Fruit fly (Drosophila melanogaster) whole organism, pupa: ENCODE results near the gene CG34250.

Source experiments
- CG10348 ChIP-seq: fragments of 200-800 bp; sonication (Bioruptor generic); IDR thresholded peaks from 2 replicates; pipeline ENCODE4 v1.3.6; 2022; ENCODE audit warnings: missing biosample characterization, missing genetic modification characterization
- CG12605 ChIP-seq: fragments of 200-800 bp; sonication (Bioruptor generic); IDR thresholded peaks from 2 replicates; pipeline ENCODE4 v1.3.6; 2022; ENCODE audit warnings: missing biosample characterization, missing genetic modification characterization
- CG13204 ChIP-seq: fragments of 200-800 bp; sonication (Bioruptor generic); optimal IDR thresholded peaks from 2 replicates; lab custom pipeline; 2018; ENCODE audit warnings: missing biosample characterization, mild to moderate bottlenecking, missing genetic modification characterization, moderate library complexity
- CG14655 ChIP-seq: fragments of 200-800 bp; sonication (Bioruptor generic); optimal IDR thresholded peaks from 3 replicates; lab custom pipeline; 2017; ENCODE audit warnings: mild to moderate bottlenecking, missing biosample characterization, missing genetic modification reagents, missing genetic modification characterization
- CG15710 ChIP-seq: fragments of 200-800 bp; sonication (Bioruptor generic); optimal IDR thresholded peaks from 2 replicates; lab custom pipeline; 2018; ENCODE audit warnings: missing biosample characterization, mild to moderate bottlenecking, missing genetic modification characterization, moderate library complexity
- CG17806 ChIP-seq: fragments of 200-800 bp; sonication (Bioruptor generic); optimal IDR thresholded peaks from 2 replicates; lab custom pipeline; 2018; ENCODE audit warnings: missing biosample characterization, mild to moderate bottlenecking, missing genetic modification characterization, moderate library complexity
- CG32121 ChIP-seq: fragments of 200-800 bp; sonication (Bioruptor generic); IDR thresholded peaks from 2 replicates; pipeline ENCODE4 v1.3.6; 2022; ENCODE audit warnings: missing biosample characterization, missing genetic modification characterization
- CG34367 ChIP-seq: fragments of 200-800 bp; sonication (Bioruptor generic); optimal IDR thresholded peaks from 2 replicates; lab custom pipeline; 2018; ENCODE audit warnings: missing biosample characterization, mild to moderate bottlenecking, missing genetic modification characterization
- CG4496 ChIP-seq: fragments of 200-800 bp; sonication (Bioruptor generic); IDR thresholded peaks from 3 replicates; pipeline ENCODE4 v1.3.6; 2022; ENCODE audit warnings: missing biosample characterization, missing genetic modification characterization
- CG8159 ChIP-seq: fragments of 200-800 bp; sonication (Bioruptor generic); optimal IDR thresholded peaks from 3 replicates; lab custom pipeline; 2018; ENCODE audit warnings: missing biosample characterization, mild to moderate bottlenecking, missing genetic modification characterization, moderate library complexity
- CG8301 ChIP-seq: fragments of 200-800 bp; sonication (Bioruptor generic); optimal IDR thresholded peaks from 2 replicates; lab custom pipeline; 2018; ENCODE audit warnings: missing biosample characterization, mild to moderate bottlenecking, missing genetic modification characterization
- CG9948 ChIP-seq: fragments of 200-800 bp; sonication (Bioruptor generic); optimal IDR thresholded peaks from 2 replicates; lab custom pipeline; 2018; ENCODE audit warnings: missing biosample characterization, mild to moderate bottlenecking, missing genetic modification characterization, moderate library complexity
- D1 ChIP-seq: fragments of 200-800 bp; sonication (Bioruptor generic); optimal IDR thresholded peaks from 2 replicates; lab custom pipeline; 2018; ENCODE audit warnings: missing biosample characterization, mild to moderate bottlenecking, missing genetic modification characterization, moderate library complexity
- EcR ChIP-seq: fragments of 200-800 bp; sonication (Bioruptor generic); optimal IDR thresholded peaks from 3 replicates; lab custom pipeline; 2019; ENCODE audit warnings: missing biosample characterization, missing genetic modification characterization, mild to moderate bottlenecking, moderate library complexity, missing genetic modification reagents
- Ets98B ChIP-seq: fragments of 200-800 bp; sonication (Bioruptor generic); IDR thresholded peaks from 2 replicates; pipeline ENCODE4 v1.3.6; 2022; ENCODE audit warnings: missing biosample characterization, missing genetic modification characterization
- Pif1A ChIP-seq: fragments of 200-800 bp; sonication (Bioruptor generic); optimal IDR thresholded peaks from 3 replicates; lab custom pipeline; 2016; ENCODE audit warnings: missing biosample characterization, missing genetic modification characterization
- Pif1B ChIP-seq: fragments of 200-800 bp; sonication (Bioruptor generic); optimal IDR thresholded peaks from 3 replicates; lab custom pipeline; 2016; ENCODE audit warnings: missing biosample characterization, missing genetic modification characterization
- Snoo ChIP-seq: fragments of 200-800 bp; sonication (Bioruptor generic); optimal IDR thresholded peaks from 3 replicates; lab custom pipeline; 2017; ENCODE audit warnings: missing biosample characterization, mild to moderate bottlenecking, missing genetic modification characterization, inconsistent platforms
- fd96Ca ChIP-seq: fragments of 200-800 bp; sonication (Bioruptor generic); IDR thresholded peaks from 3 replicates; pipeline ENCODE4 v1.3.6; 2022; ENCODE audit warnings: missing biosample characterization, missing genetic modification characterization
- gl ChIP-seq: fragments of 200-800 bp; sonication (Bioruptor generic); optimal IDR thresholded peaks from 2 replicates; lab custom pipeline; 2018; ENCODE audit warnings: missing biosample characterization, mild to moderate bottlenecking, missing genetic modification characterization
- rn ChIP-seq: fragments of 200-800 bp; sonication (Bioruptor generic); IDR thresholded peaks from 2 replicates; pipeline ENCODE4 v1.3.6; 2022; ENCODE audit warnings: missing biosample characterization, missing genetic modification characterization

Gene CG34250

DNA sequence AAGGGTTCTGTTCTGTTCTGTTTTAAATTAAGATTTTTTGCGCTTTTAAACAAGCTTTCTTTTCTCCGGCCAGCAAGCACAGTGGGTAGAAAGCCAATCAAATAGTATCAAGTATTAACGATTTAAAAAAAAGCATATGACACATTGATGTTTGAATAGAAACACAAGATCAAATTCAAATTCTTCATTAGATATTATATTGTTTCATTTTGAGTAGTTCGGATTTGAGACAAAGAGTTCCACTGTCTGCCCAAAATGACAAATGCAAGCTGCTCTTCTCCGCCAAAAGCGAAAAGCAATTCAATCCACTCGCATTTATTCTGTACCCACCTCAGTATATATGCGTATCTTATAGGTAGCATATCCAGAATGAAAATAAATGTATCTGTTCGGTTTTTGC lies 26.2 kb downstream of the CG34250 start:
- TF ChIP-seq Snoo (tag; lab: Kevin White, UChicago) (peak; percentile 73), EcR (GFP tag; lab: Kevin White, UChicago) (no peak), CG12605 (GFP tag; lab: Robert Waterston, UW) (no peak), Pif1A (GFP tag; lab: Kevin White, UChicago) (peak; percentile 75), Ets98B (peak; percentile 31; the same call in 1 of the 2 replicates), CG14655 (peak; percentile 44), D1 (tag; lab: Kevin White, UChicago) (no peak), fd96Ca (GFP tag; lab: Robert Waterston, UW) (peak; percentile 59; the same call in 1 of the 3 replicates), CG15710 (no peak), CG10348 (GFP tag; lab: Robert Waterston, UW) (no peak), rn (no peak), CG32121 (GFP tag; lab: Robert Waterston, UW) (peak; percentile 45; the same call in 1 of the 2 replicates), gl (tag; lab: Kevin White, UChicago) (no peak), CG8159 (tag; lab: Kevin White, UChicago) (peak; percentile 7), Pif1B (GFP tag; lab: Kevin White, UChicago) (peak; percentile 66), CG8301 (no peak), CG9948 (tag; lab: Kevin White, UChicago) (no peak), CG13204 (no peak), CG4496 (GFP tag; lab: Robert Waterston, UW) (peak; percentile 75), CG34367 (tag; lab: Kevin White, UChicago) (no peak), CG17806 (peak; percentile 8)

DNA sequence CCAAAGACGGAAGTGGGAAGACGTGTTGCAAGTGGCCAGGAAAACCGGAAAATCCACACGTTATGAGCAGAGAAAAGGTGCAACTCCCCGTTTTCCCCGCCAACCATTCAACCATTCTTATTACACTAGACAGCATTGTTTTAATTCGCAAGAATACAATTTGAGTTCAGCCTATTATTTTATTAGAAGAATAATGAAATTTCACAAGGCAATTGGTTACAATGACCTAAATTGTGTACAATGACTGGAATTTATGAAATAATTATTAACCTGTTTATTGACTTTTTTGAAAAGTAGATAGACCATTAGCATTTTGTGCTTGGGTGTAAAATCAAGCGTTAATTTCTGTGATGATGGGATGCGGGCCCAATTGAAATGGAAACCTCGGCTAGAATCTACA lies 28.5 kb downstream of the CG34250 start:
- TF ChIP-seq CG12605 (GFP tag; lab: Robert Waterston, UW) (no peak; the same call in 1 of the 2 replicates), CG10348 (GFP tag; lab: Robert Waterston, UW) (no peak), fd96Ca (GFP tag; lab: Robert Waterston, UW) (no peak), CG4496 (GFP tag; lab: Robert Waterston, UW) (peak; percentile 19; the same call in 1 of the 3 replicates), EcR (GFP tag; lab: Kevin White, UChicago) (no peak), CG34367 (tag; lab: Kevin White, UChicago) (no peak), rn (no peak), Ets98B (peak; percentile 57; the same call in 1 of the 2 replicates), CG32121 (GFP tag; lab: Robert Waterston, UW) (0 out of 2 replicates have a peak, but pooled peaks have one; percentile 27), CG8301 (peak; percentile 65), D1 (tag; lab: Kevin White, UChicago) (no peak), CG15710 (no peak), gl (tag; lab: Kevin White, UChicago) (no peak), CG13204 (no peak), CG14655 (peak; percentile 81), Snoo (tag; lab: Kevin White, UChicago) (no peak), Pif1B (GFP tag; lab: Kevin White, UChicago) (peak; percentile 8), Pif1A (GFP tag; lab: Kevin White, UChicago) (no peak), CG17806 (no peak), CG8159 (tag; lab: Kevin White, UChicago) (no peak), CG9948 (tag; lab: Kevin White, UChicago) (peak; percentile 14)
- TF ChIP-seq, all 21 proteins: peak for 7

dm6 chr3L:17506005-17506760 lies 30.2 kb downstream of the CG34250 start:
- peak; percentile 31 for TF ChIP-seq CG9948 (tag; lab: Kevin White, UChicago)
- peak; percentile 41 for TF ChIP-seq CG17806
- no peak for TF ChIP-seq CG12605 (GFP tag; lab: Robert Waterston, UW)
- no peak for TF ChIP-seq CG13204
- peak; percentile 38 for TF ChIP-seq D1 (tag; lab: Kevin White, UChicago)
- TF ChIP-seq Pif1A (GFP tag; lab: Kevin White, UChicago): peak; percentile 37
- TF ChIP-seq CG14655: peak; percentile 69
- TF ChIP-seq EcR (GFP tag; lab: Kevin White, UChicago): no peak
- peak; percentile 57 for TF ChIP-seq CG8159 (tag; lab: Kevin White, UChicago)
- TF ChIP-seq CG32121 (GFP tag; lab: Robert Waterston, UW): 0 out of 2 replicates have a peak, but pooled peaks have one; percentile 30
- TF ChIP-seq CG4496 (GFP tag; lab: Robert Waterston, UW): peak; percentile 37; the same call in 1 of the 3 replicates
- TF ChIP-seq Snoo (tag; lab: Kevin White, UChicago): peak; percentile 42
- peak; percentile 21 for TF ChIP-seq CG15710
- peak; percentile 36 for TF ChIP-seq CG8301
- no peak for TF ChIP-seq Ets98B

- TF ChIP-seq CG13204 (no peak), Pif1A (GFP tag; lab: Kevin White, UChicago) (no peak), Snoo (tag; lab: Kevin White, UChicago) (no peak), fd96Ca (GFP tag; lab: Robert Waterston, UW) (no peak), CG32121 (GFP tag; lab: Robert Waterston, UW) (peak; percentile 22; the same call in 1 of the 2 replicates), Ets98B (no peak), CG15710 (no peak), CG8159 (tag; lab: Kevin White, UChicago) (peak; percentile 42), CG12605 (GFP tag; lab: Robert Waterston, UW) (no peak), CG8301 (peak; percentile 26), rn (no peak), CG9948 (tag; lab: Kevin White, UChicago) (peak; percentile 14)
These were observed 30.8 kb downstream of the CG34250 start for dm6 chr3L:17506830-17507229.

DNA sequence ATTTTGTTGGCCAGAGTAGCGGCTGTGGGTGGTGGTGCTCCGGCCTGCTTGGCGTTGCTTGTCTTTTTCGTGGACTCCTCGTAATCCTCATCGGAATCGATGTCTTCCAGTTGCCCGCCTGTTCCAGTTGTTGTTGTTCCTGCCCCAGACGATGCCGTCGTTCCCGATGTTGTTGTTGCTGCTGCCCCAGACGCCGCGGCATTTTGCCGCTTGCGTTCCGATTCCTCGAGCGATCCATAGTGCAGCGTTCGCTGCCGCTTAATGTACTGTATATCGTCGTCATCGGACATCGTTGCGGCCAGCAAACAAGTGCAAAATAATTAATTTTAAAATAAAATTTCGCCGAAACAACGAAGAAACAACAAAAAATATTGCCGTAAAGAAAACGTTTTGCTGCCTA lies 37.5 kb downstream of the CG34250 start:
- TF ChIP-seq fd96Ca (GFP tag; lab: Robert Waterston, UW) (no peak), Snoo (tag; lab: Kevin White, UChicago) (no peak), CG10348 (GFP tag; lab: Robert Waterston, UW) (no peak), CG4496 (GFP tag; lab: Robert Waterston, UW) (no peak), CG34367 (tag; lab: Kevin White, UChicago) (no peak), CG15710 (no peak), CG13204 (no peak), CG8159 (tag; lab: Kevin White, UChicago) (no peak), Pif1B (GFP tag; lab: Kevin White, UChicago) (no peak), CG17806 (no peak), Pif1A (GFP tag; lab: Kevin White, UChicago) (no peak), D1 (tag; lab: Kevin White, UChicago) (no peak)
- TF ChIP-seq, all 21 proteins: peak for 0
